Worm (Caenorhabditis elegans): ENCODE data around the gene F46B6.6.

The F46B6.6 gene

DNA sequence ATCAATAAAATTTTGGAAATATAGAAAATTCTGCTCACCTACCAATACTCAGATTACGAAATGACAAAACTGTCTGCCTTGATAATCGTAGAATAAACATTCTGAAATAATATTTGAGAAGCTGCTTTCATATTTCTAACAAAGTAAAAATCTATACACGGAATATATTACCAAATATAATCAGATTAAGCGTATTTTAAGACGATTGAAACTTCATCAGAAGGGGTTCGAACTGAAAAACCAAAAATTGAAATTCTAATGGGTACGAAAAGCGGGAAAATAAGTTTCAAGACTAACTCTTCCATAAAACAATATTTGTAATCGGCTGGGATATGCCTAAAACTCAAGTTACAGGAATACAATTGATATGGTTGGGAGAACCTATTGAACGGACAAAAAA is 7.2 kb downstream of the F46B6.6 start, which contains the start of gene F46B6.4:
Gene F46B6.4 (minus strand): TSS at position 101 of the 400 bp plus-strand sequence.
- TF ChIP-seq hmg-20 (GFP tag; IDR thresholded peaks at IDR 0.05) (no peak), ztf-26 (tag; optimal IDR thresholded peaks at IDR 0.05) (no peak)

DNA sequence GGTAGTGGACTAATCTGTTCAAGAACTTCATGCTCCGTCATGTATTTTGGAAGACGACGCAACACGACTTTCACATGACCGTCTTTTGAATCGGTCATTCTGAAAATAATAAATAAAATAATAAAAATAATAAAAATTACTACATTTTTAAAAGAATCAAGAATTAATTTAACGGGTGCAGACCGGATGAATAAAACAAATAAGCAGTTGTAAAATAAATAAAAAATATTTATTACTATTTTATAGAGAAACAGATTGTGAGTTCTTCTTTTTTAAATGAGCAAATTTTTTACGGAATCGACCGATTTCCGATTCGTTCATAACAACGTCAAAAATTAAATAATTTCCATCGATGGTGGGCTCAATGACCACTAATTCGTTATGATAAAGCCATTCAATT is 9.0 kb downstream of the F46B6.6 start, which contains the start of gene smg-4:
Gene smg-4 (minus strand): TSS at position 101 of the 400 bp plus-strand sequence.
- TF ChIP-seq ztf-18 (tag; optimal IDR thresholded peaks at IDR 0.05) (no peak), madf-6 (GFP tag; IDR thresholded peaks at IDR 0.05) (0 out of 2 replicates have a peak, but pooled peaks have one; percentile 10)

DNA sequence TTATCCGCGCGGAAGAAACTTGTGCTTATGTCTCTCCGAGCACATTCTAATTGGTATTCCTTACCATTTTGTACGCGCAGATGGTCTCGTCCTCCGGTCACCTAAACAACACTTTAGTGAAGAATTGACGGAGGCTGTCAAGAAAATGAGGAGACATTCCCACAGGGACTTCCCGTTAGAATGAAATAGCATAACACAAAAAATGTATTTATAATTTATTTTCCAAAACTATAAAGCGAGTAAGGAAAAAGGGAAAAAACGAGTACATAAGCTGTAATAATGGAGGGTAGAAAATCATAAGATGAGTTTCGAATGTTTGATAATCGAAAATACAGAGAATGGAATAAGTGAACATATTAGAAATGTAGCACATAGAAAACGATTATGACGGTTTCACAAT is 10.9 kb downstream of the F46B6.6 start, which contains the start of gene F46B6.12:
Gene F46B6.12 (minus strand): TSS at position 101 of the 400 bp plus-strand sequence.
- no peak for TF ChIP-seq F55B11.4 (tag; optimal IDR thresholded peaks at IDR 0.05; ENCODE audit: borderline replicate concordance, insufficient read depth)
- no peak for TF ChIP-seq hsf-1 (GFP tag; IDR thresholded peaks at IDR 0.05)
- no peak for TF ChIP-seq rec-8 (tag; optimal IDR thresholded peaks at IDR 0.05)
- no peak for TF ChIP-seq madf-8 (GFP tag; conservative IDR thresholded peaks at IDR 0.05)
- no peak for TF ChIP-seq hlh-12 (tag; optimal IDR thresholded peaks at IDR 0.05)
- no peak for TF ChIP-seq Y53F4B.3 (GFP tag; IDR thresholded peaks at IDR 0.05)
- no peak for TF ChIP-seq snpc-1.1 (tag; optimal IDR thresholded peaks at IDR 0.05; ENCODE audit: insufficient read depth)
- TF ChIP-seq D2030.7 (GFP tag; IDR thresholded peaks at IDR 0.05), result no peak
- no peak for TF ChIP-seq nhr-179 (tag; optimal IDR thresholded peaks at IDR 0.05)
- no peak for TF ChIP-seq cebp-1 (GFP tag; IDR thresholded peaks at IDR 0.05)
- TF ChIP-seq cebp-1 (tag; optimal IDR thresholded peaks at IDR 0.05), result no peak
- no peak for TF ChIP-seq die-1 (tag; optimal IDR thresholded peaks at IDR 0.05)
- no peak for TF ChIP-seq ceh-27 (GFP tag; optimal IDR thresholded peaks at IDR 0.05)

DNA sequence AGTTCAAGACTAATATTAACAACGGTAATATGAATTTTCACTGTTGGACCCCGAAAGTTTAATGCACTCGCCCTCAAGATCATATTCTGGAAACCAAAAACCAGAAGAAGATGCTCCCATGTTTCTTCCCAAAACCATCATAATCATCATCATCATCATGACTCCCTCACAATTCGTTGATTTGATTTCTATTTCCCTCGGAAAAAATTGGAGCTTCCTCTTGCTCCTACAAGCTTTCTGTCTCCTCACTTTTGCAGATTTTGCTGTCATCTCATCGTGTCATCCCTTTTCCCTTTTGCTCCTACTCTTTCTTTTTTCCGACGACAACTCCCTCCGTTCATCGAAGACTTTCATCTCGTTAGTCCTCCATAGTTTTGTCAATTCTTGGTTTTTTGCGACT is 14.7 kb downstream of the F46B6.6 start, which contains the start of gene F46B6.2:
Gene F46B6.2 (plus strand): TSS at position 316 of the 400 bp plus-strand sequence.
- TF ChIP-seq C06A6.2 (GFP tag; conservative IDR thresholded peaks at IDR 0.05), result no peak
- TF ChIP-seq ceh-79 (tag; optimal IDR thresholded peaks at IDR 0.05), result no peak
- TF ChIP-seq lag-1 (GFP tag; IDR thresholded peaks at IDR 0.05), result no peak
- TF ChIP-seq ceh-40 (GFP tag; IDR thresholded peaks at IDR 0.05), result no peak
- no peak for TF ChIP-seq ztf-18 (tag; optimal IDR thresholded peaks at IDR 0.05)
- no peak for TF ChIP-seq T07F8.4 (tag; optimal IDR thresholded peaks at IDR 0.05)
- TF ChIP-seq aptf-3 (GFP tag; IDR thresholded peaks at IDR 0.05), result no peak
- no peak for TF ChIP-seq mel-28 (tag; optimal IDR thresholded peaks at IDR 0.05; ENCODE audit: borderline replicate concordance)
- no peak for TF ChIP-seq rpc-1 (optimal IDR thresholded peaks at IDR 0.05)
- no peak for TF ChIP-seq rpc-1 (tag; optimal IDR thresholded peaks at IDR 0.05)

DNA sequence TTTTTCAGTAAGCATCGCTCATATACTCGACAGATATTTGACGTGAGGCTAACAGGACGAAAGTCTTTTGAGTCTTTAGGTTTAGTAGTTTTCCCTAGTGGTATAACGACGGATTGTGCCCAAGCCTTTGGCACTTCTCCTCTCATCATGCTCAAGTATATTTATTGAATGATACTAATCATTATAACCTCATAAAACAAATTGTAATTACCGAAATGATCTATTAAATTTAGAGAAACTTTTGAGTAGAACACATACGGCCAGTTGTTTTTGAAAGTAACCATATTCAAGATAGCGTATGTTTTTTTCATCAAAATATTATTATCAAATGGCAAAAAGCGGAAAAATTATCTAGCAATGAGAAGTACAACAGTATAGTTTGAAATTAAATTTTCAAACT is 15.4 kb downstream of the F46B6.6 start:
- TF ChIP-seq madf-8 (GFP tag; conservative IDR thresholded peaks at IDR 0.05), result no peak
- TF ChIP-seq rec-8 (tag; optimal IDR thresholded peaks at IDR 0.05), result no peak
- TF ChIP-seq ceh-40 (GFP tag; IDR thresholded peaks at IDR 0.05), result no peak
- no peak for TF ChIP-seq nhr-80 (tag; optimal IDR thresholded peaks at IDR 0.05)

DNA sequence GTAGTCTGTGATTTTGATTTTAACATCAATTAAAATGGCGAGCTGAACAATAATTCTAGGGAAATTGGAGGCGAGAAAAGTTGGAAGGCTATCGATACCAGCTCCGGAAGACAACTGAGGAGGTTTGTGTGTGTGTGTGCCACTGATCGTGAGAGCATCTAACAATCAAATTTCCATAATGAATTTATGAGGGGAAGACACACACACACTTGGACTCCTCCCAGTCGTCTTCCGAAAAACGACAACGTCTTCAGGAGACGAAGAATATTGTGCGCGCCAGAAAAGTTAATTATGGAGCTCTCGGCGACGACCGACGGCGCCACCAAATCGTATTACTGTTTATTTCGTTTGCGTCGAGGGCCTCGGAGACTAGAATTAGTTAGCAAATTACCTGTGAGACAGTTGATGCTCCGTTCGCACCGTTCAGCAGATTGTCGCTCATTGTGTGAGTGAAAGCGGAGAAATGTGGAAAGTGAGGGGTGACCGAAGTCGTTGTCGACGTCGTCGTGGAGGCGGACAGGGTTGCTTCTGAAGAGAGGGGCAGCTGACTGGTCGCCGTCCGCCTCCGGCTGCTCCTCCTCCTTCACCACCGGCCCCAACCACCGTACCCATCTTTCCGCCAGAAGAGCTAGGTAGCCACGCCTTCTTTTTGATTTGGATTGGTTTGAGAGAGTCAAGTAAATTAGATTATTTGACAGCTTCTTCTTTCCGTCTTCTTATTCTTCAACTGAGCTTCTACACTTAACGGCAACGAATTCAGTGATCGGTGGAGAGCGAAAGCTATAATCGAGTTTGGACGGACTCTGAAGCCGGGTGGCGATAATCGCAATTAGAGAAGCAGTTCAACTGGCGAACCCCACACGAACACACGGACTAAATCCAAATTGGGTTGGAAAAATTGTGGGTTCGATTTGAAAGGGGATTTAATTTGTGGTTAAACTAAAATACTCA is 17.6 kb downstream of the F46B6.6 start, which contains the start of gene unc-42:
Gene unc-42 (minus strand): TSS at position 564 of the 951 bp plus-strand sequence.
- peak; percentile 81 for TF ChIP-seq egrh-3 (GFP tag; IDR thresholded peaks at IDR 0.05)
- TF ChIP-seq somi-1 (GFP tag; optimal IDR thresholded peaks at IDR 0.05), result peak; percentile 17
- TF ChIP-seq snpc-4 (GFP tag; optimal IDR thresholded peaks at IDR 0.05), result no peak
- no peak for TF ChIP-seq snpc-4 (tag; optimal IDR thresholded peaks at IDR 0.05)
- TF ChIP-seq Y95B8A.8 (GFP tag; IDR thresholded peaks at IDR 0.05), result 0 out of 2 replicates have a peak, but pooled peaks have one; percentile 12
- no peak for TF ChIP-seq snpc-1.1 (tag; optimal IDR thresholded peaks at IDR 0.05; ENCODE audit: insufficient read depth)
- peak; percentile 98 for TF ChIP-seq zfh-2 (GFP tag; conservative IDR thresholded peaks at IDR 0.05)
- no peak for TF ChIP-seq gei-17 (GFP tag; optimal IDR thresholded peaks at IDR 0.05)
- 0 out of 2 replicates have a peak, but pooled peaks have one; percentile 38 for TF ChIP-seq sea-2 (GFP tag; IDR thresholded peaks at IDR 0.05)
- no peak for TF ChIP-seq hlh-26 (GFP tag; conservative IDR thresholded peaks at IDR 0.05)

Measured in whole organism, young adult.